Worm (Caenorhabditis elegans) whole organism, late embryonic: ENCODE results near the gene F14D7.6.
"Not testable (repeated sequence)": the region's sequence is repeated elsewhere in the genome, so short reads cannot be mapped to it uniquely, and the experiment has no call there.

Experiments used
- C38D4.7 ChIP-seq: fragments of 200-800 bp; sonication (Bioruptor generic); optimal IDR thresholded peaks from 2 replicates; lab custom pipeline; 2018; ENCODE audit warnings: mild to moderate bottlenecking, missing genetic modification characterization, moderate library complexity, missing compliant biosample characterization
- ama-1 ChIP-seq: fragments of 150-350 bp; optimal IDR thresholded peaks from 2 replicates; lab custom pipeline; 2014
- dve-1 ChIP-seq: sonication (generic microtip); optimal IDR thresholded peaks from 2 replicates; lab custom pipeline; 2017; ENCODE audit warnings: antibody characterized with exemption, mild to moderate bottlenecking, missing genetic modification characterization, missing compliant biosample characterization
- hlh-30 ChIP-seq: sonication (generic microtip); optimal IDR thresholded peaks from 2 replicates; lab custom pipeline; 2017; ENCODE audit warnings: antibody characterized with exemption, missing genetic modification characterization, missing compliant biosample characterization; ENCODE audit not compliant: insufficient read depth
- lim-6 ChIP-seq: sonication (generic microtip); optimal IDR thresholded peaks from 2 replicates; lab custom pipeline; 2016; ENCODE audit warnings: missing genetic modification characterization, missing compliant biosample characterization
- nhr-11 ChIP-seq: fragments of 150-350 bp; optimal IDR thresholded peaks from 2 replicates; lab custom pipeline; 2014; ENCODE audit warnings: missing biosample characterization, missing genetic modification characterization
- pha-2 ChIP-seq: sonication (generic microtip); optimal IDR thresholded peaks from 2 replicates; lab custom pipeline; 2017; ENCODE audit warnings: mild to moderate bottlenecking, missing genetic modification characterization, missing compliant biosample characterization
- pqm-1 ChIP-seq: sonication (generic microtip); optimal IDR thresholded peaks from 2 replicates; lab custom pipeline; 2016; ENCODE audit warnings: missing genetic modification characterization, missing compliant biosample characterization
- pros-1 ChIP-seq: fragments of 150-350 bp; optimal IDR thresholded peaks from 2 replicates; lab custom pipeline; 2014; ENCODE audit warnings: missing biosample characterization, missing genetic modification reagents, missing genetic modification characterization
- ztf-16 ChIP-seq: sonication (generic microtip); optimal IDR thresholded peaks from 2 replicates; lab custom pipeline; 2017; ENCODE audit warnings: missing genetic modification characterization, missing compliant biosample characterization

DNA sequence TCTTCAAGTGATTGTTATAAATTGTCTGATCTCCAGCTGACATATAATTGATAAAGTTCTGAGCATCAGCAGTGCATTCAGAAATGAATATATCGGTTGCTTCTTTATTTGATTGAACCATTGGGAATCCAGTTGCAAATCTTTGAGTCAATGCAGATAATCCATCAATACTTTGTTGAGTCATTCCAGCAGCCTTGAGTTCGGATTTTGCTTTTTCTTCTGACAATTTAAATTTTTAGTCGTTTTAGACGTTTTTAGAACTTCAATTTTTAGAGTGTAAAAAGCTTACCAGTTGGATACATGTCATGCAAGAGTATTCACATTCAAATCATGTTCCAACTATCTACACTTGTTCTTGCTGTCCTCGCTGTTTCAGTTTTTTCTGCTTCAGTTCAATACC lies 8.4 kb downstream of the F14D7.6 start, which contains the start of gene F14D7.14:
- not testable (repeated sequence) for TF ChIP-seq ama-1 (lab: Kevin White, UChicago); pros-1 (tag; lab: Kevin White, UChicago); pqm-1 (tag; lab: Kevin White, UChicago); hlh-30 (tag; lab: Kevin White, UChicago); ztf-16 (tag; lab: Kevin White, UChicago); C38D4.7 (GFP tag; lab: Kevin White, UChicago); pha-2 (tag; lab: Kevin White, UChicago); nhr-11 (tag; lab: Kevin White, UChicago); dve-1 (tag; lab: Kevin White, UChicago); lim-6 (tag; lab: Kevin White, UChicago)
